Fruit fly (Drosophila melanogaster): ENCODE measurements around the gene CG9459.
A peak's percentile ranks its signal among the peaks of the same experiment; 100 is the strongest.

CG9459 gene

DNA sequence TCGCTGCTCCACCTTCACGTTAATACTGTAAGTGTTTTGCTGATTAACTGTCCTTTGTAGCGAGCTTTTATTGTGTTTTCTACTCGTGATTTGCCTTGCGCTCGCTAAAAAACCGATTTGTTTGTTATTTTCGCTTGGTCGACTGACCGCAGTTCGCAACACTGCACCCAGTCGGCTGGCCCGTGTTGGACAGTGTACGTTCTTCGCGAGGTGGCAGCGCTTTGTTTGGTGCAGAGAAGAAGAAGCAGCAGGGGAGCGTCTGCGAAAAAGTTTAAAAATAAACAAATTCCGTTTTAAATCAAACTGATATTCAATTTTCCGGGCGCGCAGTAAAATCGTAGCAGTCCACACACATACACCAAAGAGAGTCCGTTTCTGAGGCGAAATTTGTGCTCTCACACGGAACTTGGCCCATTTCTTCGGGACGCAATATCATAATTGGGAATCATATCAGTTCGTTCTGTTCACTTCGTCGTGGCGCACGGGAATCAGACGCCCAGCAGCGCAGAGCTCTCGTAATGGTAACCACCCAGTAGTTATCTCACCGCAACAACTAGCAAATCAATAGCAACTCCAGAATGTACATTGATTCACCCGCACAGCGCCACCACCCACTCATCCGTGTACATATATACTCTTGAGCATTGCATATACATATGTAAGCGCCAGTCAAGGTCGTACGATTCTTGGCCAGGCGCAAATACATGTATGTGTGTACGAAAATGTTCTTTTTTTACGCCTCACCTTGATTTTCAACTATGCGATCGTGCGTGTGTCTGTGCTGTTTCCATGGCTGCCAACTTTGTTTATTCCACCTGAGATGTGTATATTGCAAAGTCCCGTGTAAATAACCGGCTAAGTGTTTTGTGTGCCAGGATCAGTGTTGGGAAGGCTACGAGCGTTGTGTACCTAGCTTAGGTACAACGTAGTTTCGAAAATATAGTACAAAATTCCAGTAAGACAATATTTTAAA, 50.3 kb downstream of the CG9459 start, which contains the start of gene Naa80 (continued):
- TF ChIP-seq CG31365 (tag; optimal IDR thresholded peaks at IDR 0.05): no peak
- TF ChIP-seq pfk (GFP tag; optimal IDR thresholded peaks at IDR 0.05): no peak
- 0 out of 3 replicates have a peak, but pooled peaks have one; percentile 34 for TF ChIP-seq ase (GFP tag; IDR thresholded peaks at IDR 0.05)
- peak in 1 of 2 experiments; percentile 45 for TF ChIP-seq crp (GFP tag; optimal IDR thresholded peaks at IDR 0.05)
- peak; percentile 87 for TF ChIP-seq NFAT (GFP tag; IDR thresholded peaks at IDR 0.05)
- peak; percentile 72 for TF ChIP-seq Chrac-16 (GFP tag; optimal IDR thresholded peaks at IDR 0.05)
- no peak for TF ChIP-seq CG5953 (GFP tag; IDR thresholded peaks at IDR 0.05)
- peak; percentile 35 for TF ChIP-seq PHDP (tag; optimal IDR thresholded peaks at IDR 0.05)
- no peak for TF ChIP-seq corto (GFP tag; optimal IDR thresholded peaks at IDR 0.05)
- TF ChIP-seq jigr1 (GFP tag; IDR thresholded peaks at IDR 0.05): no peak
- TF ChIP-seq tup (GFP tag; optimal IDR thresholded peaks at IDR 0.05): peak; percentile 58
- peak; percentile 86 for TF ChIP-seq sob (GFP tag; IDR thresholded peaks at IDR 0.05)
- TF ChIP-seq Optix (GFP tag; IDR thresholded peaks at IDR 0.05): no peak
- TF ChIP-seq E2f1 (GFP tag; IDR thresholded peaks at IDR 0.05): peak; percentile 58; the same call in 1 of the 2 replicates
- no peak for TF ChIP-seq CG10959 (GFP tag; IDR thresholded peaks at IDR 0.05)
- TF ChIP-seq CG4617 (GFP tag; optimal IDR thresholded peaks at IDR 0.05; ENCODE audit: borderline replicate concordance): peak; percentile 98
- TF ChIP-seq CG9876 (GFP tag; optimal IDR thresholded peaks at IDR 0.05): peak; percentile 76
- TF ChIP-seq CG6272 (GFP tag; IDR thresholded peaks at IDR 0.05): no peak
- no peak for TF ChIP-seq schlank (tag; optimal IDR thresholded peaks at IDR 0.05)
- no peak; the same call in 1 of the 2 replicates for TF ChIP-seq unc-4 (GFP tag; IDR thresholded peaks at IDR 0.05; ENCODE audit: partially characterized antibody)
- TF ChIP-seq Drgx (GFP tag; IDR thresholded peaks at IDR 0.05): peak; percentile 11; the same call in 1 of the 2 replicates
- no peak for TF ChIP-seq Awh (GFP tag; IDR thresholded peaks at IDR 0.05)
- no peak for TF ChIP-seq CG17568 (GFP tag; optimal IDR thresholded peaks at IDR 0.05)
- peak; percentile 24 for TF ChIP-seq CG9727 (GFP tag; optimal IDR thresholded peaks at IDR 0.05)
- TF ChIP-seq CG13296 (GFP tag; optimal IDR thresholded peaks at IDR 0.05): peak; percentile 64
- no peak for TF ChIP-seq CG2202 (tag; optimal IDR thresholded peaks at IDR 0.05)
- no peak for TF ChIP-seq tap (tag; optimal IDR thresholded peaks at IDR 0.05)
- TF ChIP-seq CG14860 (GFP tag; IDR thresholded peaks at IDR 0.05; ENCODE audit: partially characterized antibody): no peak
- peak; percentile 66 for TF ChIP-seq CG7987 (GFP tag; optimal IDR thresholded peaks at IDR 0.05)
- TF ChIP-seq CG16863 (GFP tag; optimal IDR thresholded peaks at IDR 0.05): peak; percentile 27
- peak; percentile 89 for TF ChIP-seq jumu (GFP tag; optimal IDR thresholded peaks at IDR 0.05)
- peak; percentile 94 for TF ChIP-seq CG3847 (GFP tag; IDR thresholded peaks at IDR 0.05)
- peak; percentile 71 for TF ChIP-seq tin (GFP tag; optimal IDR thresholded peaks at IDR 0.05)
- TF ChIP-seq bsh (GFP tag; optimal IDR thresholded peaks at IDR 0.05): peak in 1 of 2 experiments; percentile 35
- no peak for TF ChIP-seq klu (GFP tag; IDR thresholded peaks at IDR 0.05)
- TF ChIP-seq CG4854 (GFP tag; optimal IDR thresholded peaks at IDR 0.05): peak; percentile 27
- no peak for TF ChIP-seq CG3407 (GFP tag; optimal IDR thresholded peaks at IDR 0.05)
- peak; percentile 73 for TF ChIP-seq Xbp1 (GFP tag; optimal IDR thresholded peaks at IDR 0.05)
- TF ChIP-seq ato (GFP tag; IDR thresholded peaks at IDR 0.05; ENCODE audit: partially characterized antibody): no peak; the same call in 1 of the 2 replicates
- peak; percentile 84 for TF ChIP-seq CG1603 (tag; optimal IDR thresholded peaks at IDR 0.05)
- no peak for TF ChIP-seq C15 (GFP tag; IDR thresholded peaks at IDR 0.05)
- peak; percentile 16 for TF ChIP-seq Lhr (GFP tag; optimal IDR thresholded peaks at IDR 0.05)
- TF ChIP-seq esg (GFP tag; conservative IDR thresholded peaks at IDR 0.05): no peak
- TF ChIP-seq CG17328 (GFP tag; IDR thresholded peaks at IDR 0.05): no peak; the same call in 1 of the 2 replicates
- no peak; the same call in 1 of the 2 replicates for TF ChIP-seq Ravus (GFP tag; IDR thresholded peaks at IDR 0.05)
- no peak for TF ChIP-seq Nf-YA (GFP tag; IDR thresholded peaks at IDR 0.05)
- peak; percentile 54 for TF ChIP-seq Sry-δ (GFP tag; optimal IDR thresholded peaks at IDR 0.05)
- TF ChIP-seq sima (GFP tag; optimal IDR thresholded peaks at IDR 0.05): no peak

All from whole organism, embryonic.